Worm (Caenorhabditis elegans): ENCODE results near the gene ppm-1.D.

The ppm-1.D gene

DNA sequence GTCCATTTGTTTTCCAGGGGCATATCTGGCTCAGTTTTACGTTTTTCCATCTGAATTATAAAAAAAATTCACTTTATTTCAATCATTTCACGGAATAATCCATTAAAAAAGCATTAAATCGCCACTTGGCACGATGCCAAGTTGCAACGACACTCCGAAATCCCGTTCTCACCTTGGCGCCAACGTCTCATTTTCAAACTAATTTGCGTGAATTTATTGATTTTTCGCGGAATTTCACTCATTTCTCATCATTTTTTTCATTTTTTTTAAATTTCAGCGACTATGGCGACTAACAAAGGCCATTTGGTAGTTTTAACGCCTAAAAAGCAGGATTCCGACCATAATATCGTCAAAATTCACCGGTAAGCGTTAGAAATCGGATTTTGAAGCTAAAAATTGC is 44.5 kb downstream of the ppm-1.D start, which contains the start of gene H14E04.2 (continued):
- no peak for TF ChIP-seq ceh-82 (tag; optimal IDR thresholded peaks at IDR 0.05)
- TF ChIP-seq ZK546.5 (tag; optimal IDR thresholded peaks at IDR 0.05): no peak
- peak; percentile 56 for TF ChIP-seq nhr-6 (tag; optimal IDR thresholded peaks at IDR 0.05)
- TF ChIP-seq R02D3.7 (tag; optimal IDR thresholded peaks at IDR 0.05): peak; percentile 25
- peak; percentile 5 for TF ChIP-seq zag-1 (tag; optimal IDR thresholded peaks at IDR 0.05)
- no peak for TF ChIP-seq alr-1 (tag; optimal IDR thresholded peaks at IDR 0.05)
- TF ChIP-seq egl-27 (tag; optimal IDR thresholded peaks at IDR 0.05): no peak
- peak; percentile 72 for TF ChIP-seq nhr-129 (tag; optimal IDR thresholded peaks at IDR 0.05)
- TF ChIP-seq Y55F3AM.14 (GFP tag; optimal IDR thresholded peaks at IDR 0.05): no peak
- no peak for TF ChIP-seq ztf-1 (GFP tag; conservative IDR thresholded peaks at IDR 0.05)
- peak; percentile 74 for TF ChIP-seq ceh-16 (tag; optimal IDR thresholded peaks at IDR 0.05)
- peak; percentile 93 for TF ChIP-seq gmeb-1 (tag; optimal IDR thresholded peaks at IDR 0.05)
- no peak for TF ChIP-seq sma-9 (GFP tag; optimal IDR thresholded peaks at IDR 0.05)
- no peak for TF ChIP-seq sma-9 (tag; optimal IDR thresholded peaks at IDR 0.05)
- no peak for TF ChIP-seq nhr-12 (tag; optimal IDR thresholded peaks at IDR 0.05)
- peak; percentile 84 for TF ChIP-seq sma-3 (GFP tag; optimal IDR thresholded peaks at IDR 0.05)
- no peak for TF ChIP-seq dmd-4 (tag; optimal IDR thresholded peaks at IDR 0.05)
- peak; percentile 80 to 87 for TF ChIP-seq lsy-2 (tag; optimal IDR thresholded peaks at IDR 0.05)
- TF ChIP-seq mbf-1 (tag; optimal IDR thresholded peaks at IDR 0.05): no peak
- TF ChIP-seq elt-1 (tag; optimal IDR thresholded peaks at IDR 0.05): no peak

- TF ChIP-seq ceh-82 (tag; optimal IDR thresholded peaks at IDR 0.05) (no peak), sma-3 (GFP tag; optimal IDR thresholded peaks at IDR 0.05) (no peak), nhr-237 (tag; optimal IDR thresholded peaks at IDR 0.05) (no peak), ceh-16 (tag; optimal IDR thresholded peaks at IDR 0.05) (no peak), alr-1 (tag; optimal IDR thresholded peaks at IDR 0.05) (no peak), unc-62 (GFP tag; optimal IDR thresholded peaks at IDR 0.05) (no peak), crh-2 (tag; optimal IDR thresholded peaks at IDR 0.05) (no peak), mdl-1 (tag; optimal IDR thresholded peaks at IDR 0.05) (no peak), nhr-23 (tag; optimal IDR thresholded peaks at IDR 0.05) (no peak), gmeb-1 (tag; optimal IDR thresholded peaks at IDR 0.05) (no peak), unc-55 (GFP tag; optimal IDR thresholded peaks at IDR 0.05) (no peak), ztf-1 (GFP tag; conservative IDR thresholded peaks at IDR 0.05) (no peak), ztf-4 (tag; optimal IDR thresholded peaks at IDR 0.05) (no peak), ZK546.5 (tag; optimal IDR thresholded peaks at IDR 0.05) (no peak), dmd-4 (tag; optimal IDR thresholded peaks at IDR 0.05) (no peak), elt-3 (tag; optimal IDR thresholded peaks at IDR 0.05) (no peak), lin-13 (GFP tag; optimal IDR thresholded peaks at IDR 0.05) (no peak), F13H6.1 (tag; optimal IDR thresholded peaks at IDR 0.05) (no peak), egl-27 (tag; optimal IDR thresholded peaks at IDR 0.05) (no peak), ztf-11 (tag; optimal IDR thresholded peaks at IDR 0.05) (no peak)
These were observed 53.0 kb downstream of the ppm-1.D start for ce11 chrIII:2384364-2384763.

ce11 chrIII:2386483-2386882 is 55.1 kb downstream of the ppm-1.D start, which contains the start of gene H14E04.3:
Gene H14E04.3 (minus strand): TSS chrIII:2386583.
- TF ChIP-seq sem-4 (tag; optimal IDR thresholded peaks at IDR 0.05) (no peak), zag-1 (tag; optimal IDR thresholded peaks at IDR 0.05) (no peak), sma-3 (GFP tag; optimal IDR thresholded peaks at IDR 0.05) (no peak), sma-9 (GFP tag; optimal IDR thresholded peaks at IDR 0.05) (no peak), sma-9 (tag; optimal IDR thresholded peaks at IDR 0.05) (no peak), mdl-1 (tag; optimal IDR thresholded peaks at IDR 0.05) (no peak), lin-11 (tag; optimal IDR thresholded peaks at IDR 0.05) (no peak), snpc-4 (tag; optimal IDR thresholded peaks at IDR 0.05) (no peak), lin-13 (GFP tag; optimal IDR thresholded peaks at IDR 0.05) (no peak), C34F6.9 (tag; optimal IDR thresholded peaks at IDR 0.05) (no peak)

DNA sequence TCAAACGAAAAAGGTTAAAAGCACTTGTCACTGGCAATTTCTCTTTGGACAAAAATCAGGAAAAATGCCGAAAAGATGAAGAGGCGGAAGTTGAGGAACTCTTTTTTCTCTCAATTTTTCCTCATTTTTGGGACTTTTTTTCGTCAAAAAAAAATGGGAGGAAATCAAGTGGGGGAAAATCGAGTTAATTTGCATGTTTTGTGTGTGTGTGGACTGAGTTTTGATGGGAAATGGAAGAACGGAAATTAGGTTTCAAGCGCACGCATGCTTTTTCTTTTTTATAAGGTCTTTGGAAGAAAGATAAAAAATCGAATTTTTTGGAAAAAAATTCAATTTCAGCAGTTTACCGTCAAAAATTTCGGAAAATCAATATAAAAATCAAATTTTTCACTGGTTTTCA is 60.3 kb downstream of the ppm-1.D start:
- TF ChIP-seq zag-1 (tag; optimal IDR thresholded peaks at IDR 0.05): no peak
- TF ChIP-seq egl-27 (tag; optimal IDR thresholded peaks at IDR 0.05): peak; percentile 5
